Fruit fly (Drosophila melanogaster): Measurements from ENCODE around the gene Imp.
A peak's percentile ranks its signal among the peaks of the same experiment; 100 is the strongest.

Imp gene

DNA sequence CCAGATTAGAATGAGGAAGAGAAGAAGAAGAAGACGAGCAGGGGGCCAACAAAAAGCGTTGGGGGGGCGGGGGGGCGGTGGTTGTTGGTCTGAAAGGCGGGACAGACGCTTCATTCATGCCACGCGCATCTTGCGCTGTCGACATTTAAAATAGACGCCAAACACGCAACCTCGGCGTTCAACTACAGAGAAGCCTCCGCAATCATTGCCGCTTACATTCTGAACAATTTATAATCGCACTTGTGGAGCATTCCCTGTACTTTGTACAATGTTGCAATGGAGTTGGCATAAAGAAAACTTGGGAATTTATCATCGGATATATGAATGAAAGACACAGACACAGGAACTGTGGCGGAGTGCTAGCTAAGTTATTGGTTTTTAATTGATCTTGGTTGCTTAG lies 3.3 kb downstream of the Imp start:
- no peak for TF ChIP-seq zf30C (GFP tag; optimal IDR thresholded peaks at IDR 0.05)
- TF ChIP-seq row (GFP tag; IDR thresholded peaks at IDR 0.05): peak; percentile 21; the same call in 1 of the 3 replicates
- TF ChIP-seq CG5245 (GFP tag; optimal IDR thresholded peaks at IDR 0.05): no peak
- TF ChIP-seq crol (GFP tag; IDR thresholded peaks at IDR 0.05): peak; percentile 76
- no peak for TF ChIP-seq Drgx (GFP tag; IDR thresholded peaks at IDR 0.05)
- peak; percentile 12 for TF ChIP-seq Med (GFP tag)
- peak; percentile 83 for TF ChIP-seq grau (tag; optimal IDR thresholded peaks at IDR 0.05)
- TF ChIP-seq Optix (GFP tag; IDR thresholded peaks at IDR 0.05): no peak
- TF ChIP-seq CG17385 (GFP tag; optimal IDR thresholded peaks at IDR 0.05): peak; percentile 40

DNA sequence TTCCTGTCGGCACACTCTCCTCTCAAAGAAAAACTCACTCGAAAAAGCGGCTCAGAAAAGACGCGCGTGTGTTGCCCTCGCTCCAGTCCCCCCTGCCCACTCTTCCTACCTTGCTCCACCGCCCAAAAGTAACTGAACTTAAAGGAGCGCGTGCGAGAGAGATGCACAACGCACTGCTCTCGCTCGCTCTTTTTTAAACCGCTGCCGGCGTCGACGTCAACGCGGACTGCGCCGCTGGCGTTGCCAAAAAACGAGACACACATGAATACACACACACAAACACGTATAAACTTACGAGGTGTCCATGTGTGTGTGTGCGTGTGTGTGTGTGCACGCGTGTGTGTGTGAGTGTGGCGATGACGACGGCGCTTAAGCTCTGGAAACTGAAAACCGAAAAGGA lies 7.2 kb downstream of the Imp start:
- peak; percentile 14 for TF ChIP-seq CG13894 (tag; optimal IDR thresholded peaks at IDR 0.05)
- TF ChIP-seq CG7928 (GFP tag; optimal IDR thresholded peaks at IDR 0.05): no peak
- TF ChIP-seq Neu2 (GFP tag; optimal IDR thresholded peaks at IDR 0.05; ENCODE audit: borderline replicate concordance): no peak
- no peak for TF ChIP-seq HLH54F (GFP tag; optimal IDR thresholded peaks at IDR 0.05)
- no peak for TF ChIP-seq CG11504 (tag; optimal IDR thresholded peaks at IDR 0.05)
- peak; percentile 56; the same call in 1 of the 2 replicates for TF ChIP-seq Bgb (GFP tag; IDR thresholded peaks at IDR 0.05; ENCODE audit: partially characterized antibody)
- peak; percentile 70 for TF ChIP-seq abd-A (tag; optimal IDR thresholded peaks at IDR 0.05)
- TF ChIP-seq cwo (GFP tag; optimal IDR thresholded peaks at IDR 0.05): no peak
- TF ChIP-seq eve (GFP tag; optimal IDR thresholded peaks at IDR 0.05): no peak
- TF ChIP-seq CG33213 (GFP tag; optimal IDR thresholded peaks at IDR 0.05): no peak
- TF ChIP-seq croc (GFP tag; conservative IDR thresholded peaks at IDR 0.05): no peak
- no peak for TF ChIP-seq dmrt11E (tag; optimal IDR thresholded peaks at IDR 0.05)
- peak; percentile 98 for TF ChIP-seq z (GFP tag; IDR thresholded peaks at IDR 0.05)
- no peak for TF ChIP-seq CG13123 (GFP tag; optimal IDR thresholded peaks at IDR 0.05)
- TF ChIP-seq CG17612 (GFP tag; IDR thresholded peaks at IDR 0.05): no peak
- 0 out of 3 replicates have a peak, but pooled peaks have one; percentile 38 for TF ChIP-seq CG2199 (GFP tag; IDR thresholded peaks at IDR 0.05)
- 0 out of 4 replicates have a peak, but pooled peaks have one; percentile 47 for TF ChIP-seq chinmo (GFP tag; IDR thresholded peaks at IDR 0.05; ENCODE audit: partially characterized antibody)
- no peak for TF ChIP-seq CG3995 (GFP tag; optimal IDR thresholded peaks at IDR 0.05)
- TF ChIP-seq cg (GFP tag; optimal IDR thresholded peaks at IDR 0.05): peak; percentile 94
- peak; percentile 62 for TF ChIP-seq Deaf1 (tag; optimal IDR thresholded peaks at IDR 0.05)
- TF ChIP-seq zen (tag; optimal IDR thresholded peaks at IDR 0.05): no peak
- TF ChIP-seq crol (GFP tag; IDR thresholded peaks at IDR 0.05): peak; percentile 96
- no peak for TF ChIP-seq Hr3 (GFP tag; optimal IDR thresholded peaks at IDR 0.05)
- peak; percentile 65 for TF ChIP-seq CG42726 (GFP tag; IDR thresholded peaks at IDR 0.05; ENCODE audit: partially characterized antibody)
- TF ChIP-seq dpn (GFP tag; optimal IDR thresholded peaks at IDR 0.05): no peak
- peak; percentile 65; the same call in 2 of the 3 replicates for TF ChIP-seq CG6791 (GFP tag; IDR thresholded peaks at IDR 0.05; ENCODE audit: partially characterized antibody)
- TF ChIP-seq Ets97D (GFP tag; optimal IDR thresholded peaks at IDR 0.05): no peak
- no peak for TF ChIP-seq stwl (tag; optimal IDR thresholded peaks at IDR 0.05)
- no peak for TF ChIP-seq CG8290 (GFP tag; optimal IDR thresholded peaks at IDR 0.05)
- peak in 1 of 2 experiments; percentile 15 for TF ChIP-seq CG8290 (tag; optimal IDR thresholded peaks at IDR 0.05)
- TF ChIP-seq pros (GFP tag; optimal IDR thresholded peaks at IDR 0.05): peak; percentile 56
- TF ChIP-seq CG18262 (tag; optimal IDR thresholded peaks at IDR 0.05): no peak
- peak; percentile 27 to 31 for TF ChIP-seq Trl (optimal IDR thresholded peaks at IDR 0.05)
- no peak for TF ChIP-seq Trl (GFP tag; optimal IDR thresholded peaks at IDR 0.05)
- TF ChIP-seq Nf-YC (tag; optimal IDR thresholded peaks at IDR 0.05): peak; percentile 25
- TF ChIP-seq fru (optimal IDR thresholded peaks at IDR 0.05): no peak
- TF ChIP-seq jing (GFP tag; optimal IDR thresholded peaks at IDR 0.05): no peak
- no peak for TF ChIP-seq GATAe (GFP tag; conservative IDR thresholded peaks at IDR 0.05)
- no peak for TF ChIP-seq ap (GFP tag; IDR thresholded peaks at IDR 0.05)
- no peak for TF ChIP-seq Rfx (GFP tag; IDR thresholded peaks at IDR 0.05)
- TF ChIP-seq CG10431 (GFP tag; optimal IDR thresholded peaks at IDR 0.05): no peak
- TF ChIP-seq grn (GFP tag; optimal IDR thresholded peaks at IDR 0.05): no peak
- TF ChIP-seq her (GFP tag; optimal IDR thresholded peaks at IDR 0.05): no peak
